Worm (Caenorhabditis elegans) whole organism, mixed stage, embryonic: Measurements from ENCODE around the gene srbc-49.
"Not testable (repeated sequence)": the region's sequence is repeated elsewhere in the genome, so short reads cannot be mapped to it uniquely, and the experiment has no call there.

Source experiments
- M03D4.4 ChIP-seq: sonication (generic microtip); optimal IDR thresholded peaks from 2 replicates; lab custom pipeline; 2017; ENCODE audit warnings: mild to moderate bottlenecking, missing genetic modification characterization, missing compliant biosample characterization
- bed-3 ChIP-seq: fragments of 200-800 bp; sonication (Bioruptor generic); optimal IDR thresholded peaks from 3 replicates; lab custom pipeline; 2018; ENCODE audit warnings: mild to moderate bottlenecking, missing genetic modification characterization, moderate library complexity, missing compliant biosample characterization
- blmp-1 ChIP-seq: fragments of 150-350 bp; optimal IDR thresholded peaks from 2 replicates; lab custom pipeline; 2014; ENCODE audit warnings: missing biosample characterization, missing genetic modification characterization
- ceh-39 ChIP-seq: fragments of 150-350 bp; optimal IDR thresholded peaks from 2 replicates; lab custom pipeline; 2014; ENCODE audit warnings: missing biosample characterization, missing genetic modification characterization
- ceh-43 ChIP-seq: fragments of 200-800 bp; sonication (Bioruptor generic); optimal IDR thresholded peaks from 2 replicates; lab custom pipeline; 2018; ENCODE audit warnings: mild to moderate bottlenecking, missing genetic modification characterization, moderate library complexity, missing compliant biosample characterization
- ceh-83 ChIP-seq: fragments of 200-800 bp; sonication (Bioruptor generic); optimal IDR thresholded peaks from 2 replicates; lab custom pipeline; 2018; ENCODE audit warnings: mild to moderate bottlenecking, missing genetic modification characterization, missing compliant biosample characterization
- ces-1 ChIP-seq: fragments of 150-350 bp; optimal IDR thresholded peaks from 2 replicates; lab custom pipeline; 2014; ENCODE audit warnings: missing biosample characterization, missing genetic modification reagents, missing genetic modification characterization
- cnd-1 ChIP-seq: fragments of 200-800 bp; sonication (Bioruptor generic); optimal IDR thresholded peaks from 2 replicates; lab custom pipeline; 2018; ENCODE audit warnings: mild to moderate bottlenecking, missing genetic modification characterization, missing compliant biosample characterization
- drap-1 ChIP-seq: fragments of 200-800 bp; sonication (Bioruptor generic); optimal IDR thresholded peaks from 3 replicates; lab custom pipeline; 2018; ENCODE audit warnings: mild to moderate bottlenecking, missing genetic modification characterization, missing compliant biosample characterization
- elt-1 ChIP-seq: sonication (generic microtip); optimal IDR thresholded peaks from 2 replicates; lab custom pipeline; 2017; ENCODE audit warnings: missing genetic modification characterization, mild to moderate bottlenecking, missing compliant biosample characterization, antibody characterized with exemption, moderate library complexity, borderline replicate concordance; ENCODE audit not compliant: insufficient read depth
- elt-3 ChIP-seq: fragments of 150-350 bp; optimal IDR thresholded peaks from 2 replicates; lab custom pipeline; 2014; ENCODE audit warnings: missing biosample characterization, missing genetic modification characterization
- flh-1 ChIP-seq: fragments of 200-800 bp; sonication (Bioruptor generic); optimal IDR thresholded peaks from 2 replicates; lab custom pipeline; 2018; ENCODE audit warnings: mild to moderate bottlenecking, missing genetic modification characterization, moderate library complexity, missing compliant biosample characterization
- ham-2 ChIP-seq: fragments of 200-800 bp; sonication (Bioruptor generic); optimal IDR thresholded peaks from 2 replicates; lab custom pipeline; 2018; ENCODE audit warnings: mild to moderate bottlenecking, missing genetic modification characterization, missing compliant biosample characterization
- hlh-1 ChIP-seq: fragments of 150-350 bp; optimal IDR thresholded peaks from 2 replicates; lab custom pipeline; 2014; ENCODE audit warnings: missing biosample characterization, missing genetic modification reagents, missing genetic modification characterization
- lin-13 ChIP-seq: fragments of 150-350 bp; optimal IDR thresholded peaks from 2 replicates; lab custom pipeline; 2014; ENCODE audit warnings: missing biosample characterization, missing genetic modification characterization
- lin-32 ChIP-seq: fragments of 200-800 bp; sonication (Bioruptor generic); optimal IDR thresholded peaks from 2 replicates; lab custom pipeline; 2018; ENCODE audit warnings: mild to moderate bottlenecking, missing genetic modification characterization, missing compliant biosample characterization
- lsy-2 ChIP-seq: fragments of 150-350 bp; optimal IDR thresholded peaks from 2 replicates; lab custom pipeline; 2014; ENCODE audit warnings: missing biosample characterization, missing genetic modification characterization
- mab-5 ChIP-seq: fragments of 150-350 bp; optimal IDR thresholded peaks from 2 replicates; lab custom pipeline; 2014; ENCODE audit warnings: missing biosample characterization, missing genetic modification characterization
- mls-2 ChIP-seq: sonication (generic microtip); optimal IDR thresholded peaks from 2 replicates; lab custom pipeline; 2016; ENCODE audit warnings: mild to moderate bottlenecking, missing genetic modification characterization, moderate library complexity, missing compliant biosample characterization
- nhr-12 ChIP-seq: fragments of 150-350 bp; optimal IDR thresholded peaks from 2 replicates; lab custom pipeline; 2014; ENCODE audit warnings: missing biosample characterization, missing genetic modification characterization
- nhr-2 ChIP-seq: fragments of 150-350 bp; optimal IDR thresholded peaks from 2 replicates; lab custom pipeline; 2014; ENCODE audit warnings: missing biosample characterization, missing genetic modification characterization
- nhr-237 ChIP-seq: fragments of 150-350 bp; optimal IDR thresholded peaks from 2 replicates; lab custom pipeline; 2014; ENCODE audit warnings: missing biosample characterization, missing genetic modification characterization
- nhr-28 ChIP-seq: fragments of 150-350 bp; optimal IDR thresholded peaks from 2 replicates; lab custom pipeline; 2014; ENCODE audit warnings: missing biosample characterization, missing genetic modification characterization
- nhr-76 ChIP-seq: sonication (generic microtip); optimal IDR thresholded peaks from 2 replicates; lab custom pipeline; 2017; ENCODE audit warnings: missing biosample characterization, missing genetic modification characterization
- pha-4 ChIP-seq: fragments of 150-350 bp; optimal IDR thresholded peaks from 2 replicates; lab custom pipeline; 2018; ENCODE audit warnings: missing biosample characterization, missing genetic modification reagents, missing genetic modification characterization
- snpc-4 ChIP-seq: fragments of 150-350 bp; optimal IDR thresholded peaks from 2 replicates; lab custom pipeline; 2014; ENCODE audit warnings: missing biosample characterization, missing genetic modification characterization
- sptf-1 ChIP-seq: sonication (generic microtip); optimal IDR thresholded peaks from 2 replicates; lab custom pipeline; 2017; ENCODE audit warnings: mild to moderate bottlenecking, missing genetic modification characterization, moderate library complexity, missing compliant biosample characterization
- tbx-8 ChIP-seq: fragments of 200-800 bp; sonication (Bioruptor generic); optimal IDR thresholded peaks from 2 replicates; lab custom pipeline; 2018; ENCODE audit warnings: mild to moderate bottlenecking, missing genetic modification characterization, moderate library complexity, missing compliant biosample characterization
- unc-120 ChIP-seq: sonication (generic microtip); optimal IDR thresholded peaks from 2 replicates; lab custom pipeline; 2017; ENCODE audit warnings: missing genetic modification characterization, missing compliant biosample characterization; ENCODE audit not compliant: poor library complexity, severe bottlenecking
- unc-39 ChIP-seq: fragments of 150-350 bp; optimal IDR thresholded peaks from 2 replicates; lab custom pipeline; 2014; ENCODE audit warnings: missing biosample characterization, missing genetic modification characterization
- unc-62 ChIP-seq: fragments of 150-350 bp; optimal IDR thresholded peaks from 2 replicates; lab custom pipeline; 2014; ENCODE audit warnings: missing biosample characterization, missing genetic modification reagents, missing genetic modification characterization
- zip-8 ChIP-seq: fragments of 150-350 bp; optimal IDR thresholded peaks from 2 replicates; lab custom pipeline; 2014; ENCODE audit warnings: missing biosample characterization, missing genetic modification characterization
- ztf-11 ChIP-seq: fragments of 150-350 bp; optimal IDR thresholded peaks from 2 replicates; lab custom pipeline; 2014; ENCODE audit warnings: missing biosample characterization, missing genetic modification characterization

The srbc-49 gene

DNA sequence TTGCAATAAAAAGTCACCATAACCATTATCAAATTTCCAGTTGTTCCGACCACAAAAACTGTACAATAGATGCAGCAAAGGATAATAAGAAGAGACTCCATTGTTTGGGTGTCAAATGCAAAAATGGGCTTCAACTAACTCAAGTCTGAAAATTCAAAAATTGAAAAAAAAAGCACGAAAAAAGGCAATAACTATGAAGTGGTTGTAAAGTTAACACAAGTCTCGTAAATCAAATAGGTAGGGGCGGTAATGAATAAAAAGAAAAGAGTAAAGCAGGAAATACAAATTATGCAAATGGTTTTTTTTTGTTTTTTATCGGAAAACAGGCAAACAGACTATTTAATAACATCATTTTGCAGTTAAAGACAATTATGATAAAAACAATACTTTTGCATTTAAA lies 14.1 kb upstream of the srbc-49 start, which contains the start of gene srsx-38:
Gene srsx-38, minus strand, starts transcription at position 101 of the 400 bp plus-strand sequence.
- not testable (repeated sequence) for TF ChIP-seq elt-1 (tag; lab: Kevin White, UChicago); ham-2 (GFP tag; lab: Kevin White, UChicago); ceh-83 (GFP tag; lab: Kevin White, UChicago)

DNA sequence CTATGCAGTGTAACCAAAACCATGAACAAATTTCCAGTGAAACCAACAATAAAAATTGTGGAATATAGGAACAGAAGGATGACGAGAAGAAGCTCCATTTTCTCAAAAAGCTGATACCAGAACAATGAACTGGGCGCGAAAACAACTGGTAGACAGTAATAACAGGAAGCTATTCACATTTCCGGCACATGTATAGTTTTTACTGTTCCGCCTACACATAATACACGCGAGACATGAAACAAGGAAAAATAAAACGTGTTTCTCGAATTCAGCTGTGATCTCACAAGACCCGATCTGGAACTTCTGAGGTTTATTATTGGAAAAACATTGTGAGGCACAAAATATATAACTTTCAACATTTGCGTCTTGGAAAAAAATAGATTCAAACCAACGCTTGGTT lies 12.0 kb upstream of the srbc-49 start, which contains the start of gene srsx-36:
Gene srsx-36, minus strand, starts transcription at position 101 of the 400 bp plus-strand sequence.
- TF ChIP-seq mls-2 (tag; lab: Kevin White, UChicago) (no peak), cnd-1 (tag; lab: Kevin White, UChicago) (no peak), nhr-237 (no peak), ces-1 (GFP tag; lab: Kevin White, UChicago) (no peak), nhr-28 (tag; lab: Kevin White, UChicago) (no peak), flh-1 (GFP tag; lab: Kevin White, UChicago) (no peak), snpc-4 (tag; lab: Kevin White, UChicago) (no peak), pha-4 (tag; lab: Kevin White, UChicago) (no peak), zip-8 (tag; lab: Kevin White, UChicago) (no peak)

DNA sequence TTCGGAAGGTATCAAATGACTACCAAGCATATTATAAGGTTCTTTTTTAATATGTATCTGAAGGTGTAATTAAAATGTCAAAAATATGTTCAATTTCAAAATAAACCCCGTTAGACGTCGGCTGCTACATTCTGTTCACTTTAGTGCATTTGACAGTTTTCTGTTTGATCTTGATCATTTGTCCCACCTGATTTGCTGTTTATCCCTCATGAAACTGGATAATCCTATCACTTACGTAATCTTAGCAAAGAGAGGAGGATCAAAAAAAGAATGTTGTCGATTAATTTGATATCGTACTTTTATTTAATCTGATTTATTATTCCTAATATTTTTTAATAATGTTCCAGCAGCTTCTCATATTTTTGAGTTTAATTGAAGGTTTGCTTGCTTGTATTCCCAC lies 11.1 kb upstream of the srbc-49 start, which contains the start of gene F54B8.1:
Gene F54B8.1, plus strand, starts transcription at position 301 of the 400 bp plus-strand sequence.
- TF ChIP-seq nhr-12 (tag; lab: Kevin White, UChicago) (no peak), lin-13 (tag; lab: Kevin White, UChicago) (no peak), ces-1 (GFP tag; lab: Kevin White, UChicago) (no peak), ham-2 (GFP tag; lab: Kevin White, UChicago) (no peak), ceh-39 (no peak), pha-4 (tag; lab: Kevin White, UChicago) (no peak), nhr-76 (no peak), hlh-1 (tag; lab: Kevin White, UChicago) (no peak), elt-1 (tag; lab: Kevin White, UChicago) (no peak), lin-32 (GFP tag; lab: Kevin White, UChicago) (no peak), snpc-4 (tag; lab: Kevin White, UChicago) (no peak), unc-62 (no peak), nhr-2 (tag; lab: Kevin White, UChicago) (no peak), elt-3 (tag; lab: Kevin White, UChicago) (no peak), M03D4.4 (tag; lab: Kevin White, UChicago) (no peak), ceh-83 (GFP tag; lab: Kevin White, UChicago) (no peak), drap-1 (no peak), unc-120 (tag; lab: Kevin White, UChicago) (no peak), tbx-8 (GFP tag; lab: Kevin White, UChicago) (no peak), lsy-2 (tag; lab: Kevin White, UChicago) (no peak)

DNA sequence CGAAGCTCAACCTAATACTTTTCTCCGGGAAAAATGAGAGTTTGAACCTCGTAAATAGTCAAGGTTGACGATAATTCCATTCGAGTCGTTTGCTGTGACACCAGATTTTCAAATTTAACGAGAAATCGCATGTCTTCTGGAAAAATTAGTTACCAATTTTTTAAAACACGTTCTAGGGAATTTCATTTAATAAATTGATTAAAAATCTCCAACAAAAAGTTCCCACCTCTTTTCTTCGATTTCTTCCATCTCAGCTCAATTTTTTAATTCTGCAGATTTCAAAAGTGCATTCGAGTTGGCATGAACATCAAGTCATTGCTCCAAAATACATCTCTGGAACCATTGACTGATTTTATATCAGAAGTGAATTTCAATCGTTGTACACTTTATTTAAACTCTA lies 9.5 kb upstream of the srbc-49 start, which contains the start of gene nhr-282:
Gene nhr-282, plus strand, starts transcription at position 301 of the 400 bp plus-strand sequence.
- TF ChIP-seq cnd-1 (tag; lab: Kevin White, UChicago); nhr-237; elt-1 (tag; lab: Kevin White, UChicago): not testable (repeated sequence)

DNA sequence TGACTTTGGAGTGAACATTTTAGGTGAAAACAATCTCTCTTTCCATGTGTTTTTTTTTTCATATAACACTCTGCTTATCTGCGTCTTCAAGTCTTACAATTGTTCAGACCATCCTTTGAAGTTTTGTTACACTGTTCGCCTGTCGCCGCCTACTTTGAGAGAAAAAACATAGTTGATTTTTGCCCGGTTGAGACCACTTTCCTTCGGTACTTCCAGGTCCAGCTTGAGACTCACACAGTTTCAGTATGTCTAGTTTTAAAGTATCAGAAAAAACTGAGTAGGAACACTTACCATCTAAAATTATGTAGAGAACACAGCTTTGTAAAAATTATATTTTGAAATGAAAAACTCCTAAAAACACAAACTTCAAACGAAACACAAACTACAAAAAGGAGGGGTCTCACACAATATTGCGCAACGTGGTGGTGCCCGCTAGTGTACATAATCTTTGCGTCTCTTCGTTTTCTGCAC lies 5.5 kb upstream of the srbc-49 start, which contains the start of the genes fbxa-69 and F54B8.4:
Gene fbxa-69, minus strand, starts transcription at position 10 of the 471 bp plus-strand sequence.
Gene F54B8.4, plus strand, starts transcription at position 421 of the 471 bp plus-strand sequence.
- TF ChIP-seq lin-13 (tag; lab: Kevin White, UChicago) (no peak), zip-8 (tag; lab: Kevin White, UChicago) (peak; percentile 19)

- no peak for TF ChIP-seq elt-3 (tag; lab: Kevin White, UChicago)
- TF ChIP-seq M03D4.4 (tag; lab: Kevin White, UChicago): no peak
- no peak for TF ChIP-seq nhr-12 (tag; lab: Kevin White, UChicago)
- TF ChIP-seq elt-1 (tag; lab: Kevin White, UChicago): no peak
- TF ChIP-seq ceh-83 (GFP tag; lab: Kevin White, UChicago): no peak
- TF ChIP-seq lsy-2 (tag; lab: Kevin White, UChicago): no peak
- TF ChIP-seq ztf-11 (tag; lab: Kevin White, UChicago): no peak
- TF ChIP-seq blmp-1 (tag; lab: Kevin White, UChicago): no peak
- TF ChIP-seq ceh-43: no peak
- no peak for TF ChIP-seq pha-4 (tag; lab: Kevin White, UChicago)
- TF ChIP-seq mab-5 (tag; lab: Kevin White, UChicago): no peak
- no peak for TF ChIP-seq bed-3 (GFP tag; lab: Kevin White, UChicago)
- TF ChIP-seq flh-1 (GFP tag; lab: Kevin White, UChicago): no peak
- TF ChIP-seq unc-39 (tag; lab: Kevin White, UChicago): no peak
- TF ChIP-seq nhr-237: no peak
- no peak for TF ChIP-seq sptf-1 (tag; lab: Kevin White, UChicago)
- TF ChIP-seq tbx-8 (GFP tag; lab: Kevin White, UChicago): no peak
- no peak for TF ChIP-seq ham-2 (GFP tag; lab: Kevin White, UChicago)
- TF ChIP-seq cnd-1 (tag; lab: Kevin White, UChicago): no peak
- no peak for TF ChIP-seq lin-13 (tag; lab: Kevin White, UChicago)
Observed at ce11 chrV:15817746-15818145, 3.8 kb upstream of the srbc-49 start, which contains the start of gene abf-3. Gene abf-3, minus strand, starts transcription at chrV:15817846.
